Fruit fly (Drosophila melanogaster) whole organism, embryonic: ENCODE data around the gene Cep97.

Source experiments
- Abd-B ChIP-seq: fragments of 200-800 bp; sonication (Bioruptor generic); optimal IDR thresholded peaks from 2 replicates; lab custom pipeline; 2018; ENCODE audit warnings: missing biosample characterization, mild to moderate bottlenecking, missing genetic modification characterization, moderate library complexity
- CG11093 ChIP-seq: fragments of 200-800 bp; sonication (Bioruptor generic); IDR thresholded peaks from 3 replicates; pipeline ENCODE4 v1.3.6; 2022; ENCODE audit warnings: missing biosample characterization, missing genetic modification characterization
- CG11456 ChIP-seq: fragments of 200-800 bp; sonication (Bioruptor generic); IDR thresholded peaks from 3 replicates; pipeline ENCODE4 v1.3.6; 2022; ENCODE audit warnings: missing biosample characterization, missing genetic modification characterization
- CG11504 ChIP-seq: fragments of 200-800 bp; sonication (Bioruptor generic); optimal IDR thresholded peaks from 3 replicates; lab custom pipeline; 2019; ENCODE audit warnings: missing biosample characterization, mild to moderate bottlenecking, missing genetic modification characterization, moderate library complexity
- CG12299 ChIP-seq: fragments of 200-800 bp; sonication (Bioruptor generic); optimal IDR thresholded peaks from 2 replicates; lab custom pipeline; 2018; ENCODE audit warnings: missing biosample characterization, mild to moderate bottlenecking, missing genetic modification characterization
- CG12391 ChIP-seq: fragments of 200-800 bp; sonication (Bioruptor generic); optimal IDR thresholded peaks from 3 replicates; lab custom pipeline; 2018; ENCODE audit warnings: missing biosample characterization, mild to moderate bottlenecking, missing genetic modification characterization, moderate library complexity
- CG15479 ChIP-seq: fragments of 200-800 bp; sonication (Bioruptor generic); optimal IDR thresholded peaks from 3 replicates; lab custom pipeline; 2019; ENCODE audit warnings: missing biosample characterization, mild to moderate bottlenecking, missing genetic modification characterization, moderate library complexity
- CG16779 ChIP-seq: fragments of 200-800 bp; sonication (Bioruptor generic); IDR thresholded peaks from 2 replicates; pipeline ENCODE4 v1.3.6; 2022; ENCODE audit warnings: missing biosample characterization, missing genetic modification characterization
- CG17328 ChIP-seq: fragments of 200-800 bp; sonication (Bioruptor generic); IDR thresholded peaks from 2 replicates; pipeline ENCODE4 v1.3.6; 2022; ENCODE audit warnings: missing biosample characterization, missing genetic modification characterization
- CG17802 ChIP-seq: fragments of 200-800 bp; sonication (Bioruptor generic); optimal IDR thresholded peaks from 2 replicates; lab custom pipeline; 2018; ENCODE audit warnings: missing biosample characterization, mild to moderate bottlenecking, missing genetic modification characterization, moderate library complexity
- CG18599 ChIP-seq: fragments of 200-800 bp; sonication (Bioruptor generic); optimal IDR thresholded peaks from 3 replicates; lab custom pipeline; 2017; ENCODE audit warnings: missing biosample characterization, missing genetic modification characterization, mild to moderate bottlenecking, moderate library complexity, missing genetic modification reagents
- CG2678 ChIP-seq: fragments of 200-800 bp; sonication (Bioruptor generic); optimal IDR thresholded peaks from 3 replicates; lab custom pipeline; 2019; ENCODE audit warnings: missing biosample characterization, mild to moderate bottlenecking, missing genetic modification characterization, moderate library complexity
- CG2712 ChIP-seq: fragments of 200-800 bp; optimal IDR thresholded peaks from 3 replicates; lab custom pipeline; 2019; ENCODE audit warnings: missing biosample characterization, mild to moderate bottlenecking, missing genetic modification characterization, moderate library complexity
- CG30403 ChIP-seq: fragments of 200-800 bp; sonication (Bioruptor generic); optimal IDR thresholded peaks from 3 replicates; lab custom pipeline; 2016; ENCODE audit warnings: missing biosample characterization, missing genetic modification characterization
- CG32532 ChIP-seq: fragments of 200-800 bp; sonication (Bioruptor generic); IDR thresholded peaks from 2 replicates; pipeline ENCODE4 v1.3.6; 2022; ENCODE audit warnings: missing biosample characterization, missing genetic modification characterization
- CG32772 ChIP-seq: fragments of 200-800 bp; sonication (Bioruptor generic); IDR thresholded peaks from 2 replicates; pipeline ENCODE4 v1.3.6; 2022; ENCODE audit warnings: missing biosample characterization, missing genetic modification characterization
- CG6272 ChIP-seq: fragments of 200-800 bp; sonication (Bioruptor generic); IDR thresholded peaks from 2 replicates; pipeline ENCODE4 v1.3.6; 2022; ENCODE audit warnings: missing biosample characterization, missing genetic modification characterization
- CG7928 ChIP-seq: fragments of 200-800 bp; sonication (Bioruptor generic); optimal IDR thresholded peaks from 2 replicates; lab custom pipeline; 2017; ENCODE audit warnings: missing biosample characterization, mild to moderate bottlenecking, missing genetic modification characterization
- CG8765 ChIP-seq: fragments of 200-800 bp; sonication (Bioruptor generic); IDR thresholded peaks from 2 replicates; pipeline ENCODE4 v1.3.6; 2022; ENCODE audit warnings: missing biosample characterization, missing genetic modification characterization
- CG9437 ChIP-seq: fragments of 200-800 bp; sonication (Bioruptor generic); optimal IDR thresholded peaks from 2 replicates; lab custom pipeline; 2018; ENCODE audit warnings: missing biosample characterization, mild to moderate bottlenecking, missing genetic modification characterization
- CTCF ChIP-seq: fragments of 200-800 bp; sonication (Bioruptor generic); optimal IDR thresholded peaks from 2 replicates; lab custom pipeline; 2017; ENCODE audit warnings: missing biosample characterization, mild to moderate bottlenecking, missing genetic modification characterization, moderate library complexity
- D19B ChIP-seq: fragments of 200-800 bp; sonication (Bioruptor generic); optimal IDR thresholded peaks from 2 replicates; lab custom pipeline; 2017; ENCODE audit warnings: missing biosample characterization, mild to moderate bottlenecking, missing genetic modification characterization
- Dbx ChIP-seq: fragments of 200-800 bp; sonication (Bioruptor generic); IDR thresholded peaks from 3 replicates; pipeline ENCODE4 v1.3.6; 2022; ENCODE audit warnings: missing biosample characterization, missing genetic modification characterization
- Fer3 ChIP-seq: fragments of 200-800 bp; sonication (Bioruptor generic); optimal IDR thresholded peaks from 2 replicates; lab custom pipeline; 2018; ENCODE audit warnings: missing biosample characterization, mild to moderate bottlenecking, missing genetic modification characterization, moderate library complexity
- Gsc ChIP-seq: fragments of 200-800 bp; sonication (Bioruptor generic); IDR thresholded peaks from 2 replicates; pipeline ENCODE4 v1.3.6; 2022; ENCODE audit warnings: missing biosample characterization, missing genetic modification characterization
- H15 ChIP-seq: fragments of 200-800 bp; sonication (Bioruptor generic); IDR thresholded peaks from 3 replicates; pipeline ENCODE4 v1.3.6; 2022; ENCODE audit warnings: missing biosample characterization, missing genetic modification characterization
- H2.0 ChIP-seq: fragments of 200-800 bp; sonication (Bioruptor generic); IDR thresholded peaks from 2 replicates; pipeline ENCODE4 v1.3.6; 2022; ENCODE audit warnings: missing biosample characterization, missing genetic modification characterization
- Hr51 ChIP-seq, 2 experiments: fragments of 200-800 bp; sonication (Bioruptor generic); optimal IDR thresholded peaks; 2 replicates in 1 of 2; 3 replicates in 1 of 2; lab custom pipeline; 2016 to 2018; ENCODE audit warnings: missing biosample characterization in 2 of 2, missing genetic modification characterization in 2 of 2, mild to moderate bottlenecking in 1 of 2, moderate library complexity in 1 of 2
- MBD-R2 ChIP-seq: fragments of 200-800 bp; sonication (Bioruptor generic); IDR thresholded peaks from 2 replicates; pipeline ENCODE4 v1.3.6; 2022; ENCODE audit warnings: missing biosample characterization, missing genetic modification characterization
- Sin3A ChIP-seq: fragments of >200 bp; optimal IDR thresholded peaks from 2 replicates; lab custom pipeline; 2018
- Sox102F ChIP-seq: fragments of 200-800 bp; sonication (Bioruptor generic); optimal IDR thresholded peaks from 2 replicates; lab custom pipeline; 2018; ENCODE audit warnings: missing biosample characterization, mild to moderate bottlenecking, missing genetic modification characterization, moderate library complexity
- abd-A ChIP-seq: fragments of 200-800 bp; sonication (Bioruptor generic); optimal IDR thresholded peaks from 3 replicates; lab custom pipeline; 2019; ENCODE audit warnings: missing biosample characterization, mild to moderate bottlenecking, missing genetic modification characterization, moderate library complexity
- ac ChIP-seq: fragments of 200-800 bp; sonication (Bioruptor generic); optimal IDR thresholded peaks from 3 replicates; lab custom pipeline; 2017; ENCODE audit warnings: missing biosample characterization, mild to moderate bottlenecking, missing genetic modification characterization
- ash1 ChIP-seq: fragments of 200-800 bp; sonication (Bioruptor generic); optimal IDR thresholded peaks from 2 replicates; lab custom pipeline; 2018; ENCODE audit warnings: missing biosample characterization, mild to moderate bottlenecking, missing genetic modification characterization
- crp ChIP-seq, 2 experiments: fragments of 200-800 bp; sonication (Bioruptor generic); optimal IDR thresholded peaks; 2 replicates in 1 of 2; 3 replicates in 1 of 2; lab custom pipeline; 2017; ENCODE audit warnings: missing biosample characterization in 2 of 2, missing genetic modification characterization in 2 of 2, mild to moderate bottlenecking in 1 of 2, moderate library complexity in 1 of 2
- dmrt99B ChIP-seq: fragments of 200-800 bp; sonication (Bioruptor generic); optimal IDR thresholded peaks from 2 replicates; lab custom pipeline; 2018; ENCODE audit warnings: missing biosample characterization, mild to moderate bottlenecking, missing genetic modification characterization, moderate library complexity
- lab ChIP-seq: fragments of 200-800 bp; sonication (Bioruptor generic); optimal IDR thresholded peaks from 3 replicates; lab custom pipeline; 2017; ENCODE audit warnings: missing biosample characterization, missing genetic modification characterization, mild to moderate bottlenecking, moderate library complexity, missing genetic modification reagents
- odd ChIP-seq: fragments of 200-800 bp; sonication (Bioruptor generic); optimal IDR thresholded peaks from 2 replicates; lab custom pipeline; 2017; ENCODE audit warnings: missing biosample characterization, mild to moderate bottlenecking, missing genetic modification characterization
- onecut ChIP-seq: fragments of 200-800 bp; sonication (Bioruptor generic); IDR thresholded peaks from 2 replicates; pipeline ENCODE4 v1.3.6; 2022; ENCODE audit warnings: missing biosample characterization, missing genetic modification characterization
- prd ChIP-seq, 3 experiments: fragments of >200 bp in 2 of 3; fragments of 200-800 bp in 1 of 3; sonication (Bioruptor generic) in 1 of 3; optimal IDR thresholded peaks in 2 of 3; IDR thresholded peaks in 1 of 3; 2 replicates in 2 of 3; 3 replicates in 1 of 3; pipeline versions ENCODE4 v1.3.6 to Lab custom; 2017 to 2022; ENCODE audit warnings: missing biosample characterization in 1 of 3, missing genetic modification characterization in 1 of 3
- repo ChIP-seq: fragments of 200-800 bp; sonication (Bioruptor generic); optimal IDR thresholded peaks from 2 replicates; lab custom pipeline; 2016; ENCODE audit warnings: missing biosample characterization, missing genetic modification characterization
- row ChIP-seq: fragments of 200-800 bp; sonication (Bioruptor generic); IDR thresholded peaks from 3 replicates; pipeline ENCODE4 v1.3.6; 2022; ENCODE audit warnings: missing biosample characterization, missing genetic modification characterization
- slbo ChIP-seq: fragments of 200-800 bp; sonication (Bioruptor generic); IDR thresholded peaks from 2 replicates; pipeline ENCODE4 v1.3.6; 2022; ENCODE audit warnings: missing biosample characterization, missing genetic modification characterization
- tll ChIP-seq, 2 experiments: fragments of 200-800 bp in 1 of 2; fragments of >200 bp in 1 of 2; sonication (Bioruptor generic) in 1 of 2; optimal IDR thresholded peaks; 2 replicates each; lab custom pipeline; 2017 to 2019; ENCODE audit warnings: missing biosample characterization in 2 of 2, missing genetic modification characterization in 2 of 2, mild to moderate bottlenecking in 1 of 2, moderate library complexity in 1 of 2
- vnd ChIP-seq: fragments of 200-800 bp; sonication (Bioruptor generic); IDR thresholded peaks from 3 replicates; pipeline ENCODE4 v1.3.6; 2022; ENCODE audit warnings: missing biosample characterization, missing genetic modification characterization; ENCODE audit not compliant: partially characterized antibody

The Cep97 gene

DNA sequence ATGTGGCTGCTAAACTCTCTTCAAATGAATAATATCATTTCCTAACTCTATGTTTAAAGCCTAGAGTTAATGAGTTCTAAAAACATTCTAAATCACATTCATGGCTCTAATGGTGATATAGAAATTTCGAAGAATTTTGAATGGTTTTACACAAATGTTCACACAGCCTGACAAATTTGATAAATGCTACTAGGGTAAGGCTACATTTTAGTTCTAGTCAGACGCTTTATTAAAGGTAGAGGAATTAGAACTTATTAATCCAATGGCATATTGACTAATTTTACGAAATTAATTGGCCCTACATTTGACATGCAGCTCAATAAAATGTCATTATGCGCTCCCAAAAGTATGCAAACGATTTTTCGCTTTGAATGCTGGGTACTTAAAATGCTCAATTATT lies 22.4 kb downstream of the Cep97 start:
- TF ChIP-seq CG8765 (no peak), prd (optimal IDR thresholded peaks at IDR 0.05; lab: Kevin White, UChicago) (peak in 1 of 2 experiments; percentile 82), prd (GFP tag; IDR thresholded peaks at IDR 0.05; lab: Robert Waterston, UW) (no peak), H15 (GFP tag; lab: Robert Waterston, UW) (no peak), CG11504 (tag; lab: Kevin White, UChicago) (peak; percentile 2), CTCF (peak; percentile 39), CG15479 (GFP tag; lab: Kevin White, UChicago) (peak; percentile 18)

DNA sequence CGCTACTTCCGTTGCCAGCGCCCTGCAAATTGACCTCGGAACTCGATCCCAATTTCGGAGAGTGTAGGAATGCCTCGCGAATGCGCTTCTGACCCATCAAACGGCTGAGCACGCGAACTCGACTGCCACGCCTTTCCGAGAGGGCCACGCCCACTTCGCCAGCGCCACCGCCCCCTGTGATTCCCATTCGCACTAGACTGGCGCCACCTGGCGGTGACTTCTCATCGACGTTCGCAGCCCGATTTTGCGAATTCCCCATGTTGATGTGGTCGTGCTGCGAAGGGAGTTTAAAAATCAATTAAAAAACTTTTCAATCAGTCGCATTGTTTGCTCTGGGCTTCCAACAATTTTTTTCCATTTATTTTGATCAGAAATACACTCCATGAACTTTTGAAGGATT lies 25.8 kb downstream of the Cep97 start:
- TF ChIP-seq CG12391 (tag; lab: Kevin White, UChicago) (no peak), CG11093 (GFP tag; lab: Robert Waterston, UW) (0 out of 3 replicates have a peak, but pooled peaks have one; percentile 8), slbo (GFP tag; lab: Robert Waterston, UW) (0 out of 2 replicates have a peak, but pooled peaks have one; percentile 14), ac (GFP tag; lab: Kevin White, UChicago) (no peak), ash1 (GFP tag; lab: Kevin White, UChicago) (no peak), repo (GFP tag; lab: Kevin White, UChicago) (no peak), CG17328 (GFP tag; lab: Robert Waterston, UW) (0 out of 2 replicates have a peak, but pooled peaks have one; percentile 11), CG11456 (GFP tag; lab: Robert Waterston, UW) (0 out of 3 replicates have a peak, but pooled peaks have one; percentile 28), Dbx (GFP tag; lab: Robert Waterston, UW) (no peak), H2.0 (GFP tag; lab: Robert Waterston, UW) (0 out of 2 replicates have a peak, but pooled peaks have one; percentile 41), CG12299 (no peak), CG32532 (GFP tag; lab: Robert Waterston, UW) (0 out of 2 replicates have a peak, but pooled peaks have one; percentile 7), CG6272 (GFP tag; lab: Robert Waterston, UW) (peak; percentile 15; the same call in 1 of the 2 replicates), crp (GFP tag; optimal IDR thresholded peaks at IDR 0.05; lab: Kevin White, UChicago) (no peak), Gsc (GFP tag; lab: Robert Waterston, UW) (no peak), CTCF (peak; percentile 81), CG18599 (GFP tag; lab: Kevin White, UChicago) (no peak), lab (no peak), CG2712 (tag; lab: Kevin White, UChicago) (no peak), tll (GFP tag; optimal IDR thresholded peaks at IDR 0.05; lab: Kevin White, UChicago) (peak in 1 of 2 experiments; percentile 58)

DNA sequence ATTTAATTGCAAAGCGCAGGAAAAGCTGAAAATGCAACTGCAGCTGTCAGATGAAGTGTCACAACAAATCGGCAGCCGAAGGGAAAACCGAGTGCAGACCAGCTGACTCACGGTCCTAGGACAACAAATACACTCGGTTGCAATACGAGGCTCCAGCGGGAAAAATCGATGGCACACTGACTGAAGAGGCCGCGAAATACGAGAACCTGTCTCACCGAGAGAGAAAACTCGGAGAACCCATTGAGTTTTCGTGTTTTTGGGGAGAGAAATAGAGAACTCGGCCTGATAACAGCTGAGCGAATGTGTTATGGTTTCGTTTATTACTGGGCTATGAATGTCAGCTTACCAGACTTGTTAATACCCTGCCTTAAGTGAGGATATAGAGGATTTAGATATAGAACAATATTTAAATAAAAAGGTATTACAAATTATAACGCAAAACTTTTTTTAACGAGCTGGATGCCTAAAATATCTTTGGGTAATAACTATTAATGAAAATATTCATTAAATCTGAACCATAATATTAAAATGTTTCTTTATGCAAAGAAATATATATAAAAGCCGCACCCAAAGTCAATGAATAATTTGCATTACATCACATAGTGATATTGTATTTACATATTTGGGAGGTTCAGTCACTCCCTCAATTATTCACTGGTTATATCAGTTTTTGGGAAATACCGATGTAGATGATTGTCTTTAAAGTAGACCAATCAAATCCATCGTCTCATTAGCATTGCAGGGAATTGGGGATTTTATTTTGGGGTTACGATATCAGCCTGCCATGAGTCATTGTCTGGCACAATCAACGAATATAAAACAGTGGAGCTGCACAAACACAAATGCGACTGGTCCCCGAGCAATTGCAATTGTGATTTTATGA lies 28.7 kb downstream of the Cep97 start:
- TF ChIP-seq CG32772 (GFP tag; lab: Robert Waterston, UW), result no peak
- no peak for TF ChIP-seq Sin3A (lab: Kevin White, UChicago)
- TF ChIP-seq CG16779 (GFP tag; lab: Robert Waterston, UW), result no peak
- peak; percentile 36 for TF ChIP-seq CG2678
- peak; percentile 69 for TF ChIP-seq row
- peak; percentile 2 for TF ChIP-seq Sox102F (GFP tag; lab: Kevin White, UChicago)
- TF ChIP-seq Abd-B, result peak; percentile 35
- peak; percentile 29 for TF ChIP-seq D19B (GFP tag; lab: Kevin White, UChicago)
- TF ChIP-seq CG7928 (GFP tag; lab: Kevin White, UChicago), result no peak
- TF ChIP-seq abd-A (tag; lab: Kevin White, UChicago), result peak; percentile 36
- TF ChIP-seq odd, result no peak
- TF ChIP-seq onecut (GFP tag; lab: Robert Waterston, UW), result peak; percentile 100
- TF ChIP-seq Hr51 (GFP tag; optimal IDR thresholded peaks at IDR 0.05; lab: Kevin White, UChicago), result peak in 1 of 2 experiments; percentile 8
- peak; percentile 5 for TF ChIP-seq CG30403 (GFP tag; lab: Kevin White, UChicago)
- no peak for TF ChIP-seq vnd (GFP tag; lab: Robert Waterston, UW)
- no peak for TF ChIP-seq repo (GFP tag; lab: Kevin White, UChicago)
- TF ChIP-seq CG9437 (GFP tag; lab: Kevin White, UChicago), result no peak
- peak; percentile 16 for TF ChIP-seq dmrt99B
- TF ChIP-seq MBD-R2 (GFP tag; lab: Robert Waterston, UW), result peak; percentile 71
- TF ChIP-seq Fer3 (tag; lab: Kevin White, UChicago), result no peak
- no peak for TF ChIP-seq CG17802 (tag; lab: Kevin White, UChicago)
